Worm (Caenorhabditis elegans) whole organism, L2 larva: Measurements from ENCODE around the gene C08F11.1.

Experiments
- R02D3.7 ChIP-seq: fragments of 150-350 bp; optimal IDR thresholded peaks from 2 replicates; lab custom pipeline; 2014; ENCODE audit warnings: missing biosample characterization, missing genetic modification characterization
- ama-1 ChIP-seq: fragments of 150-350 bp; optimal IDR thresholded peaks from 2 replicates; lab custom pipeline; 2018; ENCODE audit warnings: inconsistent platforms
- nhr-237 ChIP-seq: fragments of 150-350 bp; optimal IDR thresholded peaks from 2 replicates; lab custom pipeline; 2014; ENCODE audit warnings: missing biosample characterization, missing genetic modification characterization

DNA sequence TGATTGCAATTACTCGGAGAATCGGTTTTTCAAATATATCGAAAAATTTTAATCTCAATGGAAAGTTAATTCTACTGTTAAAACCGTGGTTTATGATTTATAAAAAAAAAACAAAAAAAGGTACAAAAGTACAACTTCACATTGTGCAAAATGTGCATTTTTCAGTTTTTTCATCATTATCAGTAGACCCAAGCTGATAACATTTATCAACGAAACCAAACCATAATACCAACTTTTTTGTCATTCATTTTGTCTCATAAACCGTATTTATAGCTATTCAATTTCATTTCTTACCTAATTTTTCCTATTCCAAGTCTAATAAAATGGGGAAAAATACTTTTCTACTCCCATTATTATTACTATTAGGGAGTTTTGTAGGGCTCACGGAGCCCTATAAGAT lies 15.4 kb downstream of the C08F11.1 start, which contains the start of gene ugt-22:
- TF ChIP-seq R02D3.7 (tag; lab: Kevin White, UChicago) (no peak), ama-1 (lab: Kevin White, UChicago) (no peak), nhr-237 (tag; lab: Kevin White, UChicago) (no peak)
